Fruit fly (Drosophila melanogaster) whole organism, embryonic: ENCODE measurements around the gene Mad.

ENCODE experiments used
- Atf-2 ChIP-seq: fragments of 200-800 bp; sonication (Bioruptor generic); optimal IDR thresholded peaks from 2 replicates; lab custom pipeline; 2016; ENCODE audit warnings: missing biosample characterization, missing genetic modification characterization
- Awh ChIP-seq: fragments of 200-800 bp; sonication (Bioruptor generic); IDR thresholded peaks from 2 replicates; pipeline ENCODE4, ENCODE4 v1.3.6; 2022; ENCODE audit warnings: missing biosample characterization, missing genetic modification characterization
- CG10366 ChIP-seq: fragments of 200-800 bp; sonication (Bioruptor generic); IDR thresholded peaks from 2 replicates; pipeline ENCODE4 v1.3.6; 2022; ENCODE audit warnings: missing biosample characterization, missing genetic modification characterization
- CG10654 ChIP-seq: fragments of 200-800 bp; sonication (Bioruptor generic); optimal IDR thresholded peaks from 2 replicates; lab custom pipeline; 2016; ENCODE audit warnings: missing biosample characterization, missing genetic modification characterization
- CG11093 ChIP-seq: fragments of 200-800 bp; sonication (Bioruptor generic); IDR thresholded peaks from 3 replicates; pipeline ENCODE4 v1.3.6; 2022; ENCODE audit warnings: missing biosample characterization, missing genetic modification characterization
- CG12391 ChIP-seq: fragments of 200-800 bp; sonication (Bioruptor generic); optimal IDR thresholded peaks from 3 replicates; lab custom pipeline; 2018; ENCODE audit warnings: missing biosample characterization, mild to moderate bottlenecking, missing genetic modification characterization, moderate library complexity
- CG14710 ChIP-seq: fragments of 200-800 bp; sonication (Bioruptor generic); optimal IDR thresholded peaks from 3 replicates; lab custom pipeline; 2019; ENCODE audit warnings: missing biosample characterization, mild to moderate bottlenecking, missing genetic modification characterization, moderate library complexity
- CG1602 ChIP-seq: fragments of 200-800 bp; sonication (Bioruptor generic); optimal IDR thresholded peaks from 3 replicates; lab custom pipeline; 2016; ENCODE audit warnings: missing biosample characterization, missing genetic modification characterization
- CG18764 ChIP-seq: fragments of 200-800 bp; sonication (Bioruptor generic); optimal IDR thresholded peaks from 3 replicates; lab custom pipeline; 2016; ENCODE audit warnings: missing biosample characterization, missing genetic modification characterization
- CG2678 ChIP-seq: fragments of 200-800 bp; sonication (Bioruptor generic); optimal IDR thresholded peaks from 3 replicates; lab custom pipeline; 2019; ENCODE audit warnings: missing biosample characterization, mild to moderate bottlenecking, missing genetic modification characterization, moderate library complexity
- CG30020 ChIP-seq: fragments of 200-800 bp; optimal IDR thresholded peaks from 2 replicates; lab custom pipeline; 2019; ENCODE audit warnings: missing biosample characterization, mild to moderate bottlenecking, missing genetic modification characterization, moderate library complexity
- CG33213 ChIP-seq: fragments of 200-800 bp; sonication (Bioruptor generic); optimal IDR thresholded peaks from 3 replicates; lab custom pipeline; 2016; ENCODE audit warnings: missing biosample characterization, missing genetic modification characterization
- CG5180 ChIP-seq: fragments of 200-800 bp; sonication (Bioruptor generic); optimal IDR thresholded peaks from 3 replicates; lab custom pipeline; 2017; ENCODE audit warnings: missing biosample characterization, missing genetic modification characterization, mild to moderate bottlenecking, moderate library complexity, missing genetic modification reagents
- CG5245 ChIP-seq: fragments of 200-800 bp; sonication (Bioruptor generic); optimal IDR thresholded peaks from 3 replicates; lab custom pipeline; 2016; ENCODE audit warnings: missing biosample characterization, missing genetic modification characterization
- CG6254 ChIP-seq: fragments of 200-800 bp; sonication (Bioruptor generic); optimal IDR thresholded peaks from 3 replicates; lab custom pipeline; 2017; ENCODE audit warnings: mild to moderate bottlenecking, missing biosample characterization, missing genetic modification reagents, missing genetic modification characterization
- CG7963 ChIP-seq: fragments of 200-800 bp; sonication (Bioruptor generic); IDR thresholded peaks from 3 replicates; pipeline ENCODE4 v1.3.6; 2022; ENCODE audit warnings: missing biosample characterization, missing genetic modification characterization; ENCODE audit not compliant: partially characterized antibody
- CG8359 ChIP-seq: fragments of 200-800 bp; sonication (Bioruptor generic); optimal IDR thresholded peaks from 2 replicates; lab custom pipeline; 2017; ENCODE audit warnings: missing biosample characterization, mild to moderate bottlenecking, missing genetic modification characterization, borderline replicate concordance
- CG8388 ChIP-seq: fragments of 200-800 bp; sonication (Bioruptor generic); optimal IDR thresholded peaks from 2 replicates; lab custom pipeline; 2019; ENCODE audit warnings: missing biosample characterization, mild to moderate bottlenecking, missing genetic modification characterization, moderate library complexity
- CG9727 ChIP-seq: fragments of 200-800 bp; sonication (Bioruptor generic); optimal IDR thresholded peaks from 3 replicates; lab custom pipeline; 2017; ENCODE audit warnings: missing biosample characterization, mild to moderate bottlenecking, missing genetic modification characterization
- CoRest ChIP-seq: fragments of 200-800 bp; sonication (Bioruptor generic); optimal IDR thresholded peaks from 3 replicates; lab custom pipeline; 2018; ENCODE audit warnings: missing biosample characterization, mild to moderate bottlenecking, missing genetic modification characterization, moderate library complexity
- Doc3 ChIP-seq: fragments of 200-800 bp; sonication (Bioruptor generic); IDR thresholded peaks from 3 replicates; pipeline ENCODE4 v1.3.6; 2022; ENCODE audit warnings: missing biosample characterization, missing genetic modification characterization; ENCODE audit not compliant: partially characterized antibody
- Elba2 ChIP-seq: fragments of 200-800 bp; sonication (Bioruptor generic); optimal IDR thresholded peaks from 3 replicates; lab custom pipeline; 2016; ENCODE audit warnings: missing biosample characterization, missing genetic modification characterization
- Fer2 ChIP-seq: fragments of 200-800 bp; sonication (Bioruptor generic); optimal IDR thresholded peaks from 2 replicates; lab custom pipeline; 2018; ENCODE audit warnings: missing biosample characterization, mild to moderate bottlenecking, missing genetic modification characterization, moderate library complexity
- H15 ChIP-seq: fragments of 200-800 bp; sonication (Bioruptor generic); IDR thresholded peaks from 3 replicates; pipeline ENCODE4 v1.3.6; 2022; ENCODE audit warnings: missing biosample characterization, missing genetic modification characterization
- HLH4C ChIP-seq: fragments of 200-800 bp; sonication (Bioruptor generic); IDR thresholded peaks from 3 replicates; pipeline ENCODE4 v1.3.6; 2022; ENCODE audit warnings: missing biosample characterization, missing genetic modification characterization; ENCODE audit not compliant: partially characterized antibody
- HLH54F ChIP-seq: fragments of 200-800 bp; sonication (Bioruptor generic); optimal IDR thresholded peaks from 3 replicates; lab custom pipeline; 2016; ENCODE audit warnings: missing biosample characterization, missing genetic modification characterization
- Hr39 ChIP-seq: fragments of >200 bp; optimal IDR thresholded peaks from 2 replicates; lab custom pipeline; 2017
- Kr ChIP-seq: fragments of 200-800 bp; sonication (Bioruptor generic); optimal IDR thresholded peaks from 2 replicates; lab custom pipeline; 2017; ENCODE audit warnings: missing biosample characterization, mild to moderate bottlenecking, missing genetic modification characterization
- Lpt ChIP-seq: fragments of >200 bp; optimal IDR thresholded peaks from 2 replicates; lab custom pipeline; 2018; ENCODE audit warnings: missing biosample characterization, missing genetic modification characterization
- Rx ChIP-seq: fragments of 200-800 bp; sonication (Bioruptor generic); IDR thresholded peaks from 2 replicates; pipeline ENCODE4 v1.3.6; 2022; ENCODE audit warnings: missing biosample characterization, missing genetic modification characterization
- Usf ChIP-seq: fragments of 200-800 bp; sonication (Bioruptor generic); optimal IDR thresholded peaks from 2 replicates; lab custom pipeline; 2017; ENCODE audit warnings: missing genotype, missing biosample characterization, missing genetic modification characterization
- YL-1 ChIP-seq: fragments of 200-800 bp; sonication (Bioruptor generic); optimal IDR thresholded peaks from 3 replicates; lab custom pipeline; 2017; ENCODE audit warnings: missing biosample characterization, mild to moderate bottlenecking, missing genetic modification characterization
- ato ChIP-seq: fragments of 200-800 bp; sonication (Bioruptor generic); IDR thresholded peaks from 2 replicates; pipeline ENCODE4 v1.3.6; 2022; ENCODE audit warnings: missing biosample characterization, missing genetic modification characterization; ENCODE audit not compliant: partially characterized antibody
- bcd ChIP-seq: fragments of 200-800 bp; sonication (Bioruptor generic); optimal IDR thresholded peaks from 2 replicates; lab custom pipeline; 2017; ENCODE audit warnings: missing biosample characterization, mild to moderate bottlenecking, missing genetic modification characterization
- corto ChIP-seq: fragments of 200-800 bp; sonication (Bioruptor generic); optimal IDR thresholded peaks from 2 replicates; lab custom pipeline; 2016; ENCODE audit warnings: missing biosample characterization, mild to moderate bottlenecking, missing genetic modification characterization, moderate library complexity
- dmrt11E ChIP-seq: fragments of 200-800 bp; sonication (Bioruptor generic); optimal IDR thresholded peaks from 3 replicates; lab custom pipeline; 2018; ENCODE audit warnings: missing biosample characterization, mild to moderate bottlenecking, missing genetic modification characterization, moderate library complexity
- kay ChIP-seq: fragments of 200-800 bp; sonication (Bioruptor generic); optimal IDR thresholded peaks from 2 replicates; lab custom pipeline; 2016; ENCODE audit warnings: missing biosample characterization, missing genetic modification characterization
- ken ChIP-seq: fragments of 200-800 bp; sonication (Bioruptor generic); IDR thresholded peaks from 3 replicates; pipeline ENCODE4 v1.3.6; 2022; ENCODE audit warnings: missing biosample characterization, missing genetic modification characterization
- pfk ChIP-seq: fragments of 200-800 bp; sonication (Bioruptor generic); optimal IDR thresholded peaks from 2 replicates; lab custom pipeline; 2018; ENCODE audit warnings: missing biosample characterization, mild to moderate bottlenecking, missing genetic modification characterization, moderate library complexity
- phol ChIP-seq: fragments of 200-800 bp; sonication (Bioruptor generic); optimal IDR thresholded peaks from 3 replicates; lab custom pipeline; 2018; ENCODE audit warnings: missing biosample characterization, mild to moderate bottlenecking, missing genetic modification characterization, moderate library complexity
- pita ChIP-seq: fragments of 200-800 bp; sonication (Bioruptor generic); optimal IDR thresholded peaks from 2 replicates; lab custom pipeline; 2017; ENCODE audit warnings: missing biosample characterization, mild to moderate bottlenecking, missing genetic modification characterization
- psq ChIP-seq: fragments of 200-800 bp; sonication (Bioruptor generic); optimal IDR thresholded peaks from 2 replicates; lab custom pipeline; 2017; ENCODE audit warnings: missing biosample characterization, missing genetic modification characterization
- scrt ChIP-seq: fragments of 200-800 bp; sonication (Bioruptor generic); optimal IDR thresholded peaks from 2 replicates; lab custom pipeline; 2018; ENCODE audit warnings: missing biosample characterization, mild to moderate bottlenecking, missing genetic modification characterization, moderate library complexity
- seq ChIP-seq: fragments of 200-800 bp; sonication (Bioruptor generic); IDR thresholded peaks from 2 replicates; pipeline ENCODE4 v1.3.6; 2022; ENCODE audit warnings: missing biosample characterization, missing genetic modification characterization
- slp2 ChIP-seq: fragments of 200-800 bp; sonication (Bioruptor generic); optimal IDR thresholded peaks from 2 replicates; lab custom pipeline; 2016; ENCODE audit warnings: missing biosample characterization, missing genetic modification characterization
- tup ChIP-seq: fragments of 200-800 bp; sonication (Bioruptor generic); optimal IDR thresholded peaks from 2 replicates; lab custom pipeline; 2016; ENCODE audit warnings: missing biosample characterization, mild to moderate bottlenecking, missing genetic modification characterization, moderate library complexity
- wek ChIP-seq: fragments of 200-800 bp; sonication (Bioruptor generic); optimal IDR thresholded peaks from 3 replicates; lab custom pipeline; 2018; ENCODE audit warnings: missing biosample characterization, mild to moderate bottlenecking, missing genetic modification characterization, moderate library complexity
- wor ChIP-seq: fragments of 200-800 bp; sonication (Bioruptor generic); IDR thresholded peaks from 2 replicates; pipeline ENCODE4 v1.3.6; 2022; ENCODE audit warnings: missing biosample characterization, missing genetic modification characterization

Gene Mad

DNA sequence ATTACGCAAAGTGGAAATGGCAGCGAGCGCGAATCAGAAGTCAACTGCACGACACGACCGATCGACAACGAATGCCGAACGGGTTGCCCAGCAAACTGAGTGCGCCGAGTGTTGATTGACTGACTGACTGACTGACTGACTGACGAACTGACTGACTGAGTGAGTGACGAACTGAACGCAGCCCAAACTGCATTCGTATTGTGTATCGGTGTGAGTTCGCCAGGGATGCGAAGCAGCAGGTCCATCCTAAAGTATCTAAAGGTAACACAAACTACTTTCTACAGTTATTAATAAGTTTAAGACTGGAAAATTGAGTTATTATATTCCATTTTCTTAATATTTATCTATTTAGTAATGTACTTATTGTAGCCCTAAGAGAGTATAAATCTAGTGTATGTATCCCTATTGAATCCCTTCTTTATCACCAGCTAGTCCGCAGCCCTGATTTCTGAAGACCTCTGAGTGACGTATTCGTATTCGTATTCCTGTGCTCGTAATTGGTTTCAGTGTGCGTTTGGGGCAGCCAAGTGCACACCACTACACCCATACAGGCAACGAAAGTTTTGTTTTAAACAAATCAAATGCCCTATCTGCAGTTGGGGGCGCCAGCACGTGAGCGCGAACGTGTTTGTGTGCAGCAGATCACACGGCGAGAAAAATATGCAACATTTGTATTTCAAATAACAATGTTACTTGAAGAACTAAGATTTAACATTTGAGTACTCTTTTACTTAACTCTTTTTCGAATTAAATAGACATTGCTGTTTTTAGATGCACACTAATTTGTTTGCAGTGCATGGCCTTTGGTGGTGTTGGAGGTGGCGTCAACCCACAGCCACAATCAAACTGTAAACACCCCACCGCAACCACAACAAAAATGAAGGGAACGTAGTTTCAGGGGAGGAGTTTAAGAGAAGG is 6.5 kb downstream of the Mad start (continued):
- TF ChIP-seq kay (GFP tag; lab: Kevin White, UChicago) (peak; percentile 93), pita (no peak), wor (GFP tag; lab: Robert Waterston, UW) (peak; percentile 96), ken (GFP tag; lab: Robert Waterston, UW) (peak; percentile 97), CG7963 (GFP tag; lab: Robert Waterston, UW) (no peak), psq (GFP tag; lab: Kevin White, UChicago) (peak; percentile 73), CoRest (tag; lab: Kevin White, UChicago) (peak; percentile 94), scrt (GFP tag; lab: Kevin White, UChicago) (peak; percentile 84), H15 (GFP tag; lab: Robert Waterston, UW) (peak; percentile 95), Usf (GFP tag; lab: Kevin White, UChicago) (peak; percentile 66), Atf-2 (peak; percentile 95), seq (GFP tag; lab: Robert Waterston, UW) (peak; percentile 88), CG5180 (GFP tag; lab: Kevin White, UChicago) (peak; percentile 91), CG33213 (GFP tag; lab: Kevin White, UChicago) (peak; percentile 96), CG11093 (peak; percentile 93), slp2 (GFP tag; lab: Kevin White, UChicago) (peak; percentile 97), Kr (GFP tag; lab: Kevin White, UChicago) (no peak), CG2678 (tag; lab: Kevin White, UChicago) (peak; percentile 93), Lpt (GFP tag; lab: Kevin White, UChicago) (no peak), CG30020 (tag; lab: Kevin White, UChicago) (peak; percentile 71), ato (no peak), CG8388 (GFP tag; lab: Kevin White, UChicago) (peak; percentile 95), HLH4C (GFP tag; lab: Robert Waterston, UW) (no peak), CG14710 (tag; lab: Kevin White, UChicago) (peak; percentile 93), tup (GFP tag; lab: Kevin White, UChicago) (peak; percentile 81), CG10654 (GFP tag; lab: Kevin White, UChicago) (peak; percentile 94), CG12391 (tag; lab: Kevin White, UChicago) (peak; percentile 96), CG10366 (GFP tag; lab: Robert Waterston, UW) (peak; percentile 94), corto (GFP tag; lab: Kevin White, UChicago) (no peak), CG1602 (GFP tag; lab: Kevin White, UChicago) (peak; percentile 94), Doc3 (no peak), CG18764 (peak; percentile 93), CG9727 (peak; percentile 93), CG6254 (peak; percentile 93), dmrt11E (tag; lab: Kevin White, UChicago) (peak; percentile 95), Hr39 (lab: Kevin White, UChicago) (no peak), Rx (peak; percentile 93), HLH54F (GFP tag; lab: Kevin White, UChicago) (peak; percentile 88), CG5245 (GFP tag; lab: Kevin White, UChicago) (peak; percentile 96), pfk (GFP tag; lab: Kevin White, UChicago) (no peak), YL-1 (GFP tag; lab: Kevin White, UChicago) (peak; percentile 72), phol (tag; lab: Kevin White, UChicago) (peak; percentile 95), Elba2 (GFP tag; lab: Kevin White, UChicago) (no peak), Fer2 (tag; lab: Kevin White, UChicago) (peak; percentile 75), bcd (GFP tag; lab: Kevin White, UChicago) (peak; percentile 92), CG8359 (GFP tag; lab: Kevin White, UChicago) (peak; percentile 87), Awh (GFP tag; lab: Robert Waterston, UW) (peak; percentile 98), wek (GFP tag; lab: Kevin White, UChicago) (peak; percentile 82)
